Fruit fly (Drosophila melanogaster): Measurements from ENCODE around the gene pall.

DNA sequence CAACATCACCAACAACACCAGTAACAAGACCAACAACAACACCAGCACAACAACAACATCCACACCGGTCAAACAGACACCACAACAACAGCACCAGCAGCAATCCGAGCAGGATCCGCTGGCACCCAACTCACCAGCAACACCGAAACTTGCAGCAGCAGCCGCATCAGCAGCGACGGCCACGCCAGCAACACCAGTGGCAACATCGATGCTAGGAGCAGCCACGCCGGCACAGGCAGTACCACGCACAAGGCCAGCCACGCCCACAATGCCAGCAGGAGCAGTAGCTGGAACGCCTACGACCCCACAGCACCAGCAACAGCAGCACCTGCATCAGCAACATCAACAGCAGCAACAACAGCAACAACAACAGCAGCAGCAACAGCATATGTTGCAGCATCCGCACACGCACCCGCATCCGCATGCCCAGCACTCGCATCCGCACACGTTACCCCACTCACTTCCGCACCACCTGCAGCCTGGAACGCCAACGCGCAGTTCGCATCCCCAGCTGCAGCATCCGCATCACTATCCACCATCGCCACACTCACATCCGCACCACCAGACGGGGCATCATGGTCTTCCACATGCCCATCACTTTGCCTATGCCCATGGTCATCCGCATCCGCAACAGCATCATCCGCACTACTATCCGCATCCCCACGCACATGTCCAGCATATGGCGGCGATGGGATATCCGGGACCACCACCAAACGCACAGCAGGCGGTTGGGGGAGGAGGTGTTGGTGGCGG lies 16.3 kb downstream of the pall start:
- TF ChIP-seq h (optimal IDR thresholded peaks at IDR 0.05), result no peak
- no peak for TF ChIP-seq ttk (optimal IDR thresholded peaks at IDR 0.05)
- no peak for TF ChIP-seq psq (optimal IDR thresholded peaks at IDR 0.05)
